Worm (Caenorhabditis elegans): Measurements from ENCODE around the gene nhr-42.

Gene nhr-42

ce11 chrV:6998303-6998884 is at the start of gene nhr-42:
Gene nhr-42 (plus strand): TSS chrV:6998819.
- no peak for TF ChIP-seq fkh-6 (tag; optimal IDR thresholded peaks at IDR 0.05)
- no peak for TF ChIP-seq hlh-30 (tag; optimal IDR thresholded peaks at IDR 0.05; ENCODE audit: insufficient read depth)
- TF ChIP-seq elt-2 (tag; optimal IDR thresholded peaks at IDR 0.05) = no peak
- no peak for TF ChIP-seq nhr-232 (tag; optimal IDR thresholded peaks at IDR 0.05)
- TF ChIP-seq K09A11.1 (tag; optimal IDR thresholded peaks at IDR 0.05; ENCODE audit: insufficient read depth) = no peak
- no peak for TF ChIP-seq che-1 (tag; optimal IDR thresholded peaks at IDR 0.05)
- TF ChIP-seq ztf-16 (tag; optimal IDR thresholded peaks at IDR 0.05) = no peak
- no peak for TF ChIP-seq odd-2 (tag; optimal IDR thresholded peaks at IDR 0.05)
- TF ChIP-seq ref-2 (tag; optimal IDR thresholded peaks at IDR 0.05) = no peak
- no peak for TF ChIP-seq elt-4 (tag; optimal IDR thresholded peaks at IDR 0.05)
- no peak for TF ChIP-seq F13H6.1 (tag; optimal IDR thresholded peaks at IDR 0.05)
- no peak for TF ChIP-seq T23F11.4 (GFP tag; optimal IDR thresholded peaks at IDR 0.05)
- no peak for TF ChIP-seq hlh-8 (tag; optimal IDR thresholded peaks at IDR 0.05)
- no peak for TF ChIP-seq sdc-2 (tag; optimal IDR thresholded peaks at IDR 0.05)
- no peak for TF ChIP-seq unc-42 (tag; optimal IDR thresholded peaks at IDR 0.05)

ce11 chrV:6949770-6950169 is 48.8 kb upstream of the nhr-42 start, which contains the start of gene Y57E12B.11:
Gene Y57E12B.11 (minus strand): TSS chrV:6949870.
- TF ChIP-seq tbx-7 (tag; optimal IDR thresholded peaks at IDR 0.05) = no peak
- no peak for TF ChIP-seq sox-4 (tag; optimal IDR thresholded peaks at IDR 0.05)
- TF ChIP-seq mec-3 (tag; optimal IDR thresholded peaks at IDR 0.05; ENCODE audit: borderline replicate concordance) = no peak
- TF ChIP-seq ceh-48 (tag; optimal IDR thresholded peaks at IDR 0.05) = no peak
- TF ChIP-seq hlh-15 (tag; optimal IDR thresholded peaks at IDR 0.05) = no peak
- no peak for TF ChIP-seq pax-1 (tag; optimal IDR thresholded peaks at IDR 0.05)
- no peak for TF ChIP-seq K09A11.1 (tag; optimal IDR thresholded peaks at IDR 0.05; ENCODE audit: insufficient read depth)
- no peak for TF ChIP-seq lin-11 (tag; optimal IDR thresholded peaks at IDR 0.05)
- no peak for TF ChIP-seq dve-1 (tag; optimal IDR thresholded peaks at IDR 0.05)
- TF ChIP-seq che-1 (tag; optimal IDR thresholded peaks at IDR 0.05) = no peak
- TF ChIP-seq madf-2 (tag; optimal IDR thresholded peaks at IDR 0.05) = no peak
- TF ChIP-seq F13H6.1 (tag; optimal IDR thresholded peaks at IDR 0.05) = no peak
- TF ChIP-seq ttx-3 (tag; optimal IDR thresholded peaks at IDR 0.05) = no peak
- TF ChIP-seq pag-3 (tag; optimal IDR thresholded peaks at IDR 0.05; ENCODE audit: borderline replicate concordance) = no peak
- TF ChIP-seq nhr-232 (tag; optimal IDR thresholded peaks at IDR 0.05) = no peak
- TF ChIP-seq hlh-30 (tag; optimal IDR thresholded peaks at IDR 0.05; ENCODE audit: insufficient read depth) = no peak

- TF ChIP-seq hlh-8 (tag; optimal IDR thresholded peaks at IDR 0.05) = no peak
- TF ChIP-seq unc-3 (GFP tag; conservative IDR thresholded peaks at IDR 0.05) = no peak
- no peak for TF ChIP-seq unc-3 (tag; optimal IDR thresholded peaks at IDR 0.05)
- no peak for TF ChIP-seq ttx-3 (tag; optimal IDR thresholded peaks at IDR 0.05)
- TF ChIP-seq tbx-7 (tag; optimal IDR thresholded peaks at IDR 0.05) = no peak
- no peak for TF ChIP-seq ahr-1 (tag; optimal IDR thresholded peaks at IDR 0.05)
- TF ChIP-seq zip-5 (tag; optimal IDR thresholded peaks at IDR 0.05) = no peak
- TF ChIP-seq hlh-30 (tag; optimal IDR thresholded peaks at IDR 0.05; ENCODE audit: insufficient read depth) = no peak
- TF ChIP-seq C08G9.2 (tag; optimal IDR thresholded peaks at IDR 0.05) = no peak
- TF ChIP-seq ceh-30 (tag; optimal IDR thresholded peaks at IDR 0.05) = no peak
- no peak for TF ChIP-seq ama-1 (optimal IDR thresholded peaks at IDR 0.05)
- no peak for TF ChIP-seq madf-2 (tag; optimal IDR thresholded peaks at IDR 0.05)
- TF ChIP-seq sox-4 (tag; optimal IDR thresholded peaks at IDR 0.05) = no peak
- TF ChIP-seq K09A11.1 (tag; optimal IDR thresholded peaks at IDR 0.05; ENCODE audit: insufficient read depth) = no peak
- TF ChIP-seq ceh-22 (tag; optimal IDR thresholded peaks at IDR 0.05) = no peak
- TF ChIP-seq gmeb-2 (tag; optimal IDR thresholded peaks at IDR 0.05) = no peak
- no peak for TF ChIP-seq ceh-48 (tag; optimal IDR thresholded peaks at IDR 0.05)
- TF ChIP-seq T23F11.4 (GFP tag; optimal IDR thresholded peaks at IDR 0.05) = no peak
- TF ChIP-seq ceh-18 (tag; optimal IDR thresholded peaks at IDR 0.05) = no peak
- TF ChIP-seq F13H6.1 (tag; optimal IDR thresholded peaks at IDR 0.05) = no peak
These were observed 47.3 kb upstream of the nhr-42 start, which contains the start of gene T07H8.11 for ce11 chrV:6951306-6951705. Gene T07H8.11 (minus strand): TSS chrV:6951406.

ce11 chrV:6953797-6954196 is 44.8 kb upstream of the nhr-42 start, which contains the start of gene srg-31:
Gene srg-31 (minus strand): TSS chrV:6953897.
- TF ChIP-seq eyg-1 (tag; optimal IDR thresholded peaks at IDR 0.05) (no peak), ets-4 (tag; optimal IDR thresholded peaks at IDR 0.05) (no peak), ceh-45 (GFP tag; IDR thresholded peaks at IDR 0.05) (no peak), npax-4 (tag; optimal IDR thresholded peaks at IDR 0.05) (no peak)

All from whole organism, late embryonic.